Worm (Caenorhabditis elegans): ENCODE data around the gene F10D7.5.

Gene F10D7.5

ce11 chrX:17422593-17422992 lies 31.2 kb upstream of the F10D7.5 start:
- no peak for TF ChIP-seq pes-1 (GFP tag; IDR thresholded peaks at IDR 0.05)
- no peak for TF ChIP-seq hmbx-1 (tag; optimal IDR thresholded peaks at IDR 0.05)

- TF ChIP-seq flt-1 (GFP tag; IDR thresholded peaks at IDR 0.05), result no peak
- no peak for TF ChIP-seq hmbx-1 (tag; optimal IDR thresholded peaks at IDR 0.05)
- TF ChIP-seq ceh-36 (tag; optimal IDR thresholded peaks at IDR 0.05), result no peak
- TF ChIP-seq pes-1 (GFP tag; IDR thresholded peaks at IDR 0.05), result no peak
- TF ChIP-seq aly-1 (tag; optimal IDR thresholded peaks at IDR 0.05), result no peak
- TF ChIP-seq hnd-1 (tag; optimal IDR thresholded peaks at IDR 0.05), result no peak
- TF ChIP-seq tra-4 (tag; optimal IDR thresholded peaks at IDR 0.05), result no peak
- no peak for TF ChIP-seq B0310.2 (tag; optimal IDR thresholded peaks at IDR 0.05)
- no peak for TF ChIP-seq F13C5.2 (tag; optimal IDR thresholded peaks at IDR 0.05)
- TF ChIP-seq tbx-11 (GFP tag; IDR thresholded peaks at IDR 0.05), result no peak
- TF ChIP-seq tbx-37 (GFP tag; conservative IDR thresholded peaks at IDR 0.05), result no peak
- no peak for TF ChIP-seq ceh-13 (GFP tag; optimal IDR thresholded peaks at IDR 0.05)
- TF ChIP-seq hmg-4 (GFP tag; optimal IDR thresholded peaks at IDR 0.05), result no peak
- TF ChIP-seq sea-1 (GFP tag; conservative IDR thresholded peaks at IDR 0.05), result no peak
Observed at ce11 chrX:17421532-17422078, 30.2 kb upstream of the F10D7.5 start, which contains the start of gene osm-11. osm-11 (minus strand) TSS chrX:17421582.

ce11 chrX:17420585-17421459 lies 29.4 kb upstream of the F10D7.5 start:
- TF ChIP-seq B0310.2 (tag; optimal IDR thresholded peaks at IDR 0.05) (no peak), tbx-37 (GFP tag; conservative IDR thresholded peaks at IDR 0.05) (no peak), hmg-4 (GFP tag; optimal IDR thresholded peaks at IDR 0.05) (no peak), ceh-13 (GFP tag; optimal IDR thresholded peaks at IDR 0.05) (no peak), aly-1 (tag; optimal IDR thresholded peaks at IDR 0.05) (no peak), flt-1 (GFP tag; IDR thresholded peaks at IDR 0.05) (no peak), ama-1 (optimal IDR thresholded peaks at IDR 0.05) (no peak)

ce11 chrX:17419813-17420584 lies 28.6 kb upstream of the F10D7.5 start:
- TF ChIP-seq hnd-1 (tag; optimal IDR thresholded peaks at IDR 0.05) (no peak), ceh-13 (GFP tag; optimal IDR thresholded peaks at IDR 0.05) (no peak), ama-1 (optimal IDR thresholded peaks at IDR 0.05) (no peak), ceh-36 (tag; optimal IDR thresholded peaks at IDR 0.05) (no peak), flt-1 (GFP tag; IDR thresholded peaks at IDR 0.05) (no peak), B0310.2 (tag; optimal IDR thresholded peaks at IDR 0.05) (no peak), tbx-37 (GFP tag; conservative IDR thresholded peaks at IDR 0.05) (no peak), hmg-4 (GFP tag; optimal IDR thresholded peaks at IDR 0.05) (no peak), scrt-1 (GFP tag; IDR thresholded peaks at IDR 0.05) (no peak), tbx-11 (GFP tag; IDR thresholded peaks at IDR 0.05) (no peak), tra-4 (tag; optimal IDR thresholded peaks at IDR 0.05) (no peak), pes-1 (GFP tag; IDR thresholded peaks at IDR 0.05) (no peak)

- no peak for TF ChIP-seq ceh-36 (tag; optimal IDR thresholded peaks at IDR 0.05)
- no peak for TF ChIP-seq tra-4 (tag; optimal IDR thresholded peaks at IDR 0.05)
- TF ChIP-seq ceh-13 (GFP tag; optimal IDR thresholded peaks at IDR 0.05), result no peak
- TF ChIP-seq tbx-11 (GFP tag; IDR thresholded peaks at IDR 0.05), result no peak
- no peak for TF ChIP-seq tbx-37 (GFP tag; conservative IDR thresholded peaks at IDR 0.05)
- TF ChIP-seq flt-1 (GFP tag; IDR thresholded peaks at IDR 0.05), result no peak
- TF ChIP-seq hmbx-1 (tag; optimal IDR thresholded peaks at IDR 0.05), result no peak
- TF ChIP-seq hnd-1 (tag; optimal IDR thresholded peaks at IDR 0.05), result no peak
- TF ChIP-seq scrt-1 (GFP tag; IDR thresholded peaks at IDR 0.05), result no peak
- no peak for TF ChIP-seq ets-7 (tag; optimal IDR thresholded peaks at IDR 0.05)
- TF ChIP-seq B0310.2 (tag; optimal IDR thresholded peaks at IDR 0.05), result no peak
- TF ChIP-seq sea-1 (GFP tag; conservative IDR thresholded peaks at IDR 0.05), result no peak
- TF ChIP-seq ama-1 (optimal IDR thresholded peaks at IDR 0.05), result no peak
- no peak for TF ChIP-seq aly-1 (tag; optimal IDR thresholded peaks at IDR 0.05)
Observed at ce11 chrX:17417505-17418004, 26.1 kb upstream of the F10D7.5 start.

- TF ChIP-seq hnd-1 (tag; optimal IDR thresholded peaks at IDR 0.05), result no peak
Observed at ce11 chrX:17413868-17414267, 22.5 kb upstream of the F10D7.5 start, which contains the start of gene crb-1. crb-1 (minus strand) TSS chrX:17414014.

ce11 chrX:17412642-17413041 lies 21.2 kb upstream of the F10D7.5 start:
- no peak for TF ChIP-seq tbx-11 (GFP tag; IDR thresholded peaks at IDR 0.05)
- TF ChIP-seq F13C5.2 (tag; optimal IDR thresholded peaks at IDR 0.05), result no peak
- no peak for TF ChIP-seq tra-4 (tag; optimal IDR thresholded peaks at IDR 0.05)

- TF ChIP-seq F13C5.2 (tag; optimal IDR thresholded peaks at IDR 0.05), result no peak
- TF ChIP-seq B0310.2 (tag; optimal IDR thresholded peaks at IDR 0.05), result no peak
- no peak for TF ChIP-seq ama-1 (optimal IDR thresholded peaks at IDR 0.05)
- TF ChIP-seq ceh-36 (tag; optimal IDR thresholded peaks at IDR 0.05), result no peak
- TF ChIP-seq flt-1 (GFP tag; IDR thresholded peaks at IDR 0.05), result no peak
- TF ChIP-seq hmg-4 (GFP tag; optimal IDR thresholded peaks at IDR 0.05), result no peak
- TF ChIP-seq aly-1 (tag; optimal IDR thresholded peaks at IDR 0.05), result no peak
- TF ChIP-seq hmbx-1 (tag; optimal IDR thresholded peaks at IDR 0.05), result no peak
- TF ChIP-seq tbx-11 (GFP tag; IDR thresholded peaks at IDR 0.05), result no peak
- TF ChIP-seq hnd-1 (tag; optimal IDR thresholded peaks at IDR 0.05), result no peak
- TF ChIP-seq sea-1 (GFP tag; conservative IDR thresholded peaks at IDR 0.05), result no peak
- TF ChIP-seq tbx-37 (GFP tag; conservative IDR thresholded peaks at IDR 0.05), result no peak
- no peak for TF ChIP-seq ets-7 (tag; optimal IDR thresholded peaks at IDR 0.05)
Observed at ce11 chrX:17408855-17409254, 17.4 kb upstream of the F10D7.5 start.

Measured in whole organism, early embryonic.